Fruit fly (Drosophila melanogaster) whole organism, wandering third instar larva: ENCODE measurements around the gene Fas3.

Experiments
- CG32264 ChIP-seq: fragments of 200-800 bp; sonication (Bioruptor generic); optimal IDR thresholded peaks from 2 replicates; lab custom pipeline; 2016; ENCODE audit warnings: missing biosample characterization, missing genetic modification characterization
- CG9705 ChIP-seq: fragments of 200-800 bp; sonication (Bioruptor generic); optimal IDR thresholded peaks from 2 replicates; lab custom pipeline; 2018; ENCODE audit warnings: missing biosample characterization, mild to moderate bottlenecking, missing genetic modification characterization
- CrebA ChIP-seq: fragments of 200-800 bp; sonication (Bioruptor generic); optimal IDR thresholded peaks from 2 replicates; lab custom pipeline; 2016; ENCODE audit warnings: missing biosample characterization, mild to moderate bottlenecking, missing genetic modification characterization, borderline replicate concordance
- Dfd ChIP-seq: fragments of >200 bp; optimal IDR thresholded peaks from 2 replicates; lab custom pipeline; 2017; ENCODE audit warnings: missing biosample characterization, missing genetic modification characterization
- Dif ChIP-seq: fragments of 200-275, 200-300 bp; sonication (Bioruptor generic); optimal IDR thresholded peaks from 2 replicates; lab custom pipeline; 2018; ENCODE audit warnings: missing biosample characterization, missing genetic modification characterization; ENCODE audit not compliant: partially characterized antibody
- HLH106 ChIP-seq: fragments of 200-800 bp; optimal IDR thresholded peaks from 3 replicates; lab custom pipeline; 2019; ENCODE audit warnings: missing biosample characterization, mild to moderate bottlenecking, missing genetic modification characterization, moderate library complexity
- Hnf4 ChIP-seq: fragments of 200-800 bp; sonication (Bioruptor generic); optimal IDR thresholded peaks from 2 replicates; lab custom pipeline; 2016; ENCODE audit warnings: missing biosample characterization, mild to moderate bottlenecking, missing genetic modification characterization
- Hr78 ChIP-seq: fragments of >200 bp; optimal IDR thresholded peaks from 2 replicates; lab custom pipeline; 2017; ENCODE audit warnings: missing biosample characterization, missing genetic modification characterization
- Hr83 ChIP-seq: fragments of 200-300 bp; sonication (Bioruptor generic); optimal IDR thresholded peaks from 2 replicates; lab custom pipeline; 2016; ENCODE audit warnings: missing biosample characterization, mild to moderate bottlenecking, missing genetic modification characterization, moderate library complexity; ENCODE audit not compliant: poor library complexity, severe bottlenecking
- Mio ChIP-seq: sonication (Bioruptor generic); optimal IDR thresholded peaks from 2 replicates; lab custom pipeline; 2016; ENCODE audit warnings: missing biosample characterization, missing genetic modification characterization
- Myc ChIP-seq: fragments of >200 bp; optimal IDR thresholded peaks from 2 replicates; lab custom pipeline; 2017
- N ChIP-seq: fragments of >200 bp; optimal IDR thresholded peaks from 2 replicates; lab custom pipeline; 2018; ENCODE audit warnings: missing biosample characterization, missing external identifiers, missing genetic modification characterization
- OdsH ChIP-seq: fragments of 200-800 bp; sonication (Bioruptor generic); optimal IDR thresholded peaks from 2 replicates; lab custom pipeline; 2016; ENCODE audit warnings: missing biosample characterization, mild to moderate bottlenecking, missing genetic modification characterization
- Rel ChIP-seq, 2 experiments: fragments of 200-800 bp; sonication (Bioruptor generic) in 1 of 2; optimal IDR thresholded peaks; 2 replicates in 1 of 2; 3 replicates in 1 of 2; lab custom pipeline; 2016 to 2019; ENCODE audit warnings: mild to moderate bottlenecking in 2 of 2, missing biosample characterization in 2 of 2, missing genetic modification characterization in 2 of 2, moderate library complexity in 1 of 2
- Sp1 ChIP-seq: fragments of 200-800 bp; sonication (Bioruptor generic); optimal IDR thresholded peaks from 3 replicates; lab custom pipeline; 2019; ENCODE audit warnings: missing biosample characterization, mild to moderate bottlenecking, missing genetic modification characterization, moderate library complexity
- brk ChIP-seq: fragments of 200-800 bp; sonication (Bioruptor generic); optimal IDR thresholded peaks from 2 replicates; lab custom pipeline; 2016; ENCODE audit warnings: missing biosample characterization, mild to moderate bottlenecking, missing genetic modification characterization
- dl ChIP-seq, 2 experiments: fragments of 175-275, 200-275 bp in 1 of 2; fragments of 200-275 bp in 1 of 2; sonication (Bioruptor generic); optimal IDR thresholded peaks; lab custom pipeline; 2018; ENCODE audit warnings: mild to moderate bottlenecking in 2 of 2, missing biosample characterization in 2 of 2, missing genetic modification characterization in 2 of 2, moderate library complexity in 2 of 2; ENCODE audit not compliant: partially characterized antibody in 2 of 2, insufficient read depth in 1 of 2
- dmrt93B ChIP-seq: fragments of 200-800 bp; sonication (Bioruptor generic); optimal IDR thresholded peaks from 2 replicates; lab custom pipeline; 2018; ENCODE audit warnings: missing biosample characterization, mild to moderate bottlenecking, missing genetic modification characterization
- dsf ChIP-seq: sonication (Bioruptor generic); optimal IDR thresholded peaks from 2 replicates; lab custom pipeline; 2016; ENCODE audit warnings: missing biosample characterization, missing genetic modification characterization, borderline replicate concordance
- ey ChIP-seq: fragments of 200-800 bp; sonication (Bioruptor generic); optimal IDR thresholded peaks from 2 replicates; lab custom pipeline; 2016; ENCODE audit warnings: missing biosample characterization, missing genetic modification characterization
- foxo ChIP-seq, 2 experiments: fragments of 200-800 bp; sonication (Bioruptor generic); optimal IDR thresholded peaks; 2 replicates in 1 of 2; 3 replicates in 1 of 2; lab custom pipeline; 2016 to 2017; ENCODE audit warnings: missing biosample characterization in 2 of 2, missing genetic modification characterization in 2 of 2
- fru ChIP-seq: fragments of 200-800 bp; sonication (Bioruptor generic); optimal IDR thresholded peaks from 3 replicates; lab custom pipeline; 2016; ENCODE audit warnings: missing biosample characterization, mild to moderate bottlenecking, missing genetic modification characterization
- jim ChIP-seq: fragments of 175-275, 200-325 bp; sonication (Bioruptor generic); optimal IDR thresholded peaks from 2 replicates; lab custom pipeline; 2016; ENCODE audit warnings: missing biosample characterization, mild to moderate bottlenecking, missing genetic modification characterization
- lola ChIP-seq: fragments of >200 bp; optimal IDR thresholded peaks from 2 replicates; lab custom pipeline; 2017; ENCODE audit warnings: missing biosample characterization, missing genetic modification characterization
- psq ChIP-seq: fragments of 200-800 bp; sonication (Bioruptor generic); optimal IDR thresholded peaks from 3 replicates; lab custom pipeline; 2017; ENCODE audit warnings: missing biosample characterization, mild to moderate bottlenecking, missing genetic modification characterization, moderate library complexity
- rgr ChIP-seq: fragments of 200-800 bp; sonication (Bioruptor generic); optimal IDR thresholded peaks from 3 replicates; lab custom pipeline; 2016; ENCODE audit warnings: missing biosample characterization, mild to moderate bottlenecking, missing genetic modification characterization
- sv ChIP-seq: fragments of 200-800 bp; sonication (Bioruptor generic); optimal IDR thresholded peaks from 3 replicates; lab custom pipeline; 2016; ENCODE audit warnings: missing biosample characterization, missing genetic modification characterization
- tai ChIP-seq: sonication (Bioruptor generic); optimal IDR thresholded peaks from 2 replicates; lab custom pipeline; 2016; ENCODE audit warnings: missing biosample characterization, missing genetic modification characterization
- usp ChIP-seq: fragments of >200 bp; optimal IDR thresholded peaks from 2 replicates; lab custom pipeline; 2017; ENCODE audit warnings: missing biosample characterization, missing genetic modification characterization
- woc ChIP-seq: sonication (Bioruptor generic); optimal IDR thresholded peaks from 2 replicates; lab custom pipeline; 2016; ENCODE audit warnings: missing biosample characterization, mild to moderate bottlenecking, missing genetic modification characterization

Gene Fas3

DNA sequence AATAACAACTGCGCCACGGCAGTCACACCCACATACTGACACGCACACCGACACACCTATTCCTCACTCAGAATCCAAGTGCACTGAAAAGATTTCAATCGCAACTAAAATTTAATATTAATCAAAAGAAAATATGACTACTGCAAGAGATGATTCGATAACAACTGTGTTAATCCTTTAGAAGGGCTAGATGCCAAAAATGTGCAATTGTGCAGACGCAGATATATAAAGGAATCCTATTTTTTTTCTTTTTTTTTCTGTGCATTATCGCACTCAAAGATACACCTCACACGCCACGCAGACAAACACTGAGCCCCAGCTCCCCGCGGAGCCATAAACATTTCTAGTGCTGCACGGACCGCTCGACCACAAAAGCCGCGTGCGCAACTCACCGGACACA is 21.4 kb upstream of the Fas3 start:
- TF ChIP-seq Rel (GFP tag; optimal IDR thresholded peaks at IDR 0.05; lab: Kevin White, UChicago) (no peak), Rel (tag; optimal IDR thresholded peaks at IDR 0.05; lab: Kevin White, UChicago) (no peak), usp (GFP tag; lab: Kevin White, UChicago) (no peak), ey (no peak), rgr (GFP tag; lab: Kevin White, UChicago) (no peak), jim (GFP tag; lab: Kevin White, UChicago) (no peak), foxo (GFP tag; optimal IDR thresholded peaks at IDR 0.05; lab: Kevin White, UChicago) (no peak), dl (GFP tag; optimal IDR thresholded peaks at IDR 0.05; lab: Kevin White, UChicago; ENCODE audit: insufficient read depth in 1 of 2, partially characterized antibody in 2 of 2) (no peak), OdsH (no peak), psq (GFP tag; lab: Kevin White, UChicago) (no peak), Dif (no peak), tai (GFP tag; lab: Kevin White, UChicago) (no peak), Sp1 (GFP tag; lab: Kevin White, UChicago) (no peak), fru (no peak), woc (no peak), dsf (GFP tag; lab: Kevin White, UChicago) (no peak), Dfd (GFP tag; lab: Kevin White, UChicago) (no peak), dmrt93B (GFP tag; lab: Kevin White, UChicago) (no peak)

DNA sequence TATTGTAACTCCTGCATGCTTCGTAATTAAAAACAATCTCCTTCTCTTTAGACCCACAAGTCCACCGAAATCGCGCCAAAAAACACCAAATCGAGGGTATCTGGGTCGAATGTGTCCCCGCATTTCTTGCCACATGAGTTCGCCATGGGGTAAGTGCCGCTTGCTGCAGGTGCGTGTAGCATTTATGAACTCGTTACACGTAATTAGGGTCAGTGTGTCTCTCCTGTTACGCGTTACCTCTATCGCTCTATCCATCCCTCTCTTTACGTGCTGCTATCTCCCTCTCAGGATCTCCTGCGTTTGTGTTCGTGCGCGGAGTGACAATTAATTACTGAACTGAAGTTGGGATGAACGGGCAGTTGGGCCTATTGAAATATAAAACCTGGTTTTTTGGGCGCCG is 17.1 kb upstream of the Fas3 start:
- no peak for TF ChIP-seq lola (GFP tag; lab: Kevin White, UChicago)
- no peak for TF ChIP-seq Myc (lab: Kevin White, UChicago)
- no peak for TF ChIP-seq usp (GFP tag; lab: Kevin White, UChicago)
- no peak for TF ChIP-seq CG9705 (GFP tag; lab: Kevin White, UChicago)
- no peak for TF ChIP-seq Sp1 (GFP tag; lab: Kevin White, UChicago)
- TF ChIP-seq dmrt93B (GFP tag; lab: Kevin White, UChicago): no peak
- no peak for TF ChIP-seq sv (GFP tag; lab: Kevin White, UChicago)
- no peak for TF ChIP-seq N (GFP tag; lab: Kevin White, UChicago)
- TF ChIP-seq brk: no peak
- no peak for TF ChIP-seq CrebA (GFP tag; lab: Kevin White, UChicago)
- no peak for TF ChIP-seq CG32264 (GFP tag; lab: Kevin White, UChicago)
- no peak for TF ChIP-seq Dif
- no peak for TF ChIP-seq tai (GFP tag; lab: Kevin White, UChicago)
- TF ChIP-seq ey: no peak
- no peak for TF ChIP-seq rgr (GFP tag; lab: Kevin White, UChicago)
- TF ChIP-seq dl (GFP tag; optimal IDR thresholded peaks at IDR 0.05; lab: Kevin White, UChicago; ENCODE audit: insufficient read depth in 1 of 2, partially characterized antibody in 2 of 2): no peak
- no peak for TF ChIP-seq HLH106
- no peak for TF ChIP-seq dsf (GFP tag; lab: Kevin White, UChicago)
- TF ChIP-seq Mio (GFP tag; lab: Kevin White, UChicago): no peak

DNA sequence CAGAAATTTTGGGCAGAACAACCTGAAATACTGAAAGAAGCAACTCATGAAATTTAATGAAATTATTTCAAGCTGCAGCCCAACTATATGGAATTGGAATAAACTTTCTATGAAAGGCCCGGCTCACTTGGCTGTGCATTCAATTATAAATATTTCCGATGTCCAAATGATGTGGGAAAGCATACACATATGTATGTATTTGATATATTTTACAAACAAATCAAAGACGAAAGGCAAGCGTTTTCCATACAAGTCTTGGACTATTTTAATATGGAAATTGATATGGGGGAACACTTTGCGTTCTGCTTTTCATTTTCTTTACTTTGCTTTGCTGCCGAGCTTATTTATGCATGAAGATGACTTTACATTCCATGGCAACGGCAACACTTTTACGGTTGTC is 15.4 kb upstream of the Fas3 start:
- TF ChIP-seq dl (GFP tag; optimal IDR thresholded peaks at IDR 0.05; lab: Kevin White, UChicago; ENCODE audit: insufficient read depth in 1 of 2, partially characterized antibody in 2 of 2) (no peak), Hnf4 (GFP tag; lab: Kevin White, UChicago) (no peak), lola (GFP tag; lab: Kevin White, UChicago) (no peak), Hr78 (GFP tag; lab: Kevin White, UChicago) (no peak), rgr (GFP tag; lab: Kevin White, UChicago) (no peak), brk (no peak), Dif (no peak), HLH106 (no peak), Hr83 (GFP tag; lab: Kevin White, UChicago) (no peak), CrebA (GFP tag; lab: Kevin White, UChicago) (no peak)
- TF ChIP-seq, all 38 proteins: peak for 0

DNA sequence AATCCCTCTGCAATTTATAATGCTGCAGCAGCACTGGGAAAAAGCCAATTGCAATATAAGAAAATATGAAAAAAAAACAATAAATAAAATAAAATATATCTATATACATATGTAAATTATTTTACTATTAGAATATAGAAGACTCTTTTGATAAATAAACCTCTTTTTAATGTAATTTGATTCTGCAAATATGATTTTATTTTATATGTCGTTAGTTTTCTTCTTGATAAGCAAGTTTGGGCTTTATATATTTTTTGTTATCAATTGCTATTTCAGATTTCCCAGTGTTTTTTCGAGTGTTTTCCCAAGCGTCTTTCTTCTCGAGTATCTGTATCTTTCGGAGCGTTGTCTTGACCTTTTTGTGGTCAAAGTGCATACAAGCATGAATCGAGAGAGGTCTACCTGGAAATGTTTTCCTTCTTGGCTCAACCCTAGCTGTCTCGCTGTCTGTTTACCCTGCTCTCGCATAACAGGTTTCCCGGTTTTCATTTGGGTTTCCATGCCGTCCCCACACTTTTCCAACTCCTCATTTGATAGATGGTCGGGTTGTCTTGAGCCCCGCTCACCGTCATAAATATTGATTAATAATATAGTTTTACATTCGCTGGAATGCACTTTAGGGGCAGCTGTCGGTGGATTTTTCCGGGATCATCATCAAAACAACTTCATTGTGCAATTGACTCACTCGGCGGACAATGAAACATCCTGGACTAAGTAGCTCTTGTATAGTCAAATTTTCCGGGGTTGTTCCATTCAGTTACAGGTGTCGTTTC is 14.7 kb upstream of the Fas3 start:
- TF ChIP-seq CG32264 (GFP tag; lab: Kevin White, UChicago): no peak
- no peak for TF ChIP-seq dl (GFP tag; optimal IDR thresholded peaks at IDR 0.05; lab: Kevin White, UChicago; ENCODE audit: insufficient read depth in 1 of 2, partially characterized antibody in 2 of 2)
- TF ChIP-seq brk: no peak
- no peak for TF ChIP-seq Hnf4 (GFP tag; lab: Kevin White, UChicago)
- no peak for TF ChIP-seq tai (GFP tag; lab: Kevin White, UChicago)
- TF ChIP-seq CrebA (GFP tag; lab: Kevin White, UChicago): no peak
- no peak for TF ChIP-seq Sp1 (GFP tag; lab: Kevin White, UChicago)
